Worm (Caenorhabditis elegans): ENCODE data around the gene Y25C1A.14.

ce11 chrII:3112313-3112712, 15.6 kb upstream of the Y25C1A.14 start, which contains the start of gene Y25C1A.2:
- TF ChIP-seq nhr-76 (tag; optimal IDR thresholded peaks at IDR 0.05) = no peak
- no peak for TF ChIP-seq unc-62 (GFP tag; optimal IDR thresholded peaks at IDR 0.05)
- no peak for TF ChIP-seq pha-4 (tag; optimal IDR thresholded peaks at IDR 0.05)
